Fruit fly (Drosophila melanogaster): ENCODE results near the gene CG8036.

Gene CG8036

DNA sequence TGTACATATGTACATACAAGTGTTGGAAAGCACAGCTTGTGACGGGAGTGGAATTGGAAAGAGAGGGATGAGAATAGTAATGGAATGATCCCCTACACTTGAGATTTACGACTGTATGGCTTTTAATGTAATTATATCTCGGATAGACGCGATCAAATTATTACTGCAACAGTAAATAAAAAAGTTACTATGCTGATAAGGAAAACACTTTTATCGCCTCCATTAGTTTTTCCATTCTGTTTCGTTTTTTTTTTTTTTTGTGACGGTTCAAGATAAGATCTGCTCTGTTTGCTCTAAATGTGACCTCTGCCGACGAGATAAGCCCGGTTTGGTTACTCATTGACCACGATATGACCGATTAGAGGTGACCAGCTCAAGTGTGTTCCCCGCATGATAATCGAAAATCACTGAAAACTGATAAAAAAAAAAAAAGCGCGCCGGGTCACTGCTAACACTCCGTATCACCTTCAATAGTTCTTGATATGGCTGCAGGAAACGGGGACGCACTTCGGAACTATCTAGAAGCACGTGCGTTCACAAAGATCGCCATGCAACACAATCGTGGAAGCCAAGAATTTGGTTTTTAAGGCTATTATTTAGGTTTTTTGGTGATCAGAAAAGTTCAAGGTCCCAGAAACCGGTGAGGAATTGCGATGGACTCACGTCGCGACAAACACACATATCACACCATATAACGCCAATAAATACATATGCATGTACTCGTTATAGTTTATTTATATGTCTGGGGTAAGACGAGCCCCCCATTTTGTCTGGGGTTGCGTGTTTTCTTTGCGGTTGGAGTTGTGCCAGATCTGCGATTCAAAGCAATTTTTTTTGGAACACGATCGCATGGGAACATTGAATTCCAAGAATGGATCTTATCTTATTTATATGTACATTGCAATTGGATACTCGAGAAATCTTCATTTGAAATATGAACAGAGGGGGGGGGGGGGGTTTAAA lies 3.1 kb downstream of the CG8036 start, which contains the start of gene p (continued):
- TF ChIP-seq CG10274 (GFP tag; optimal IDR thresholded peaks at IDR 0.05) (peak; percentile 99), vvl (GFP tag; IDR thresholded peaks at IDR 0.05) (peak; percentile 51), CG2712 (tag; optimal IDR thresholded peaks at IDR 0.05) (peak; percentile 14), CG17802 (tag; optimal IDR thresholded peaks at IDR 0.05) (no peak), CG8944 (GFP tag; optimal IDR thresholded peaks at IDR 0.05) (no peak), CG16779 (GFP tag; IDR thresholded peaks at IDR 0.05) (no peak), dysf (GFP tag; IDR thresholded peaks at IDR 0.05) (0 out of 3 replicates have a peak, but pooled peaks have one; percentile 11), CG11695 (GFP tag; IDR thresholded peaks at IDR 0.05) (peak; percentile 26; the same call in 1 of the 3 replicates), H2.0 (GFP tag; IDR thresholded peaks at IDR 0.05) (no peak), CG15601 (tag; optimal IDR thresholded peaks at IDR 0.05) (peak; percentile 60), HmgZ (tag; optimal IDR thresholded peaks at IDR 0.05) (peak; percentile 37), Hr3 (GFP tag; optimal IDR thresholded peaks at IDR 0.05) (peak; percentile 25), lmd (GFP tag; IDR thresholded peaks at IDR 0.05) (peak; percentile 17; the same call in 1 of the 2 replicates), ken (GFP tag; IDR thresholded peaks at IDR 0.05) (no peak), Eip74EF (GFP tag; optimal IDR thresholded peaks at IDR 0.05) (peak in 1 of 2 experiments; percentile 50), kay (GFP tag; optimal IDR thresholded peaks at IDR 0.05) (peak; percentile 56), CG13123 (GFP tag; optimal IDR thresholded peaks at IDR 0.05) (no peak), hkb (optimal IDR thresholded peaks at IDR 0.05) (no peak), hkb (GFP tag; IDR thresholded peaks at IDR 0.05) (peak; percentile 55; the same call in 1 of the 2 replicates), CG31441 (GFP tag; IDR thresholded peaks at IDR 0.05) (peak; percentile 26; the same call in 1 of the 2 replicates), CG12104 (GFP tag; optimal IDR thresholded peaks at IDR 0.05) (no peak), mam (GFP tag; optimal IDR thresholded peaks at IDR 0.05) (peak; percentile 59), CG30431 (GFP tag; optimal IDR thresholded peaks at IDR 0.05) (no peak), CG14014 (GFP tag; IDR thresholded peaks at IDR 0.05) (peak; percentile 40; the same call in 1 of the 2 replicates), CG17612 (GFP tag; IDR thresholded peaks at IDR 0.05) (no peak), ham (GFP tag; IDR thresholded peaks at IDR 0.05) (no peak), nau (GFP tag; optimal IDR thresholded peaks at IDR 0.05) (peak; percentile 13), CG1602 (GFP tag; optimal IDR thresholded peaks at IDR 0.05) (no peak), rib (GFP tag; IDR thresholded peaks at IDR 0.05) (peak; percentile 53), Hand (GFP tag; optimal IDR thresholded peaks at IDR 0.05) (peak; percentile 5), CG1792 (GFP tag; optimal IDR thresholded peaks at IDR 0.05) (no peak), CG8388 (GFP tag; optimal IDR thresholded peaks at IDR 0.05) (no peak), CG6854 (GFP tag; optimal IDR thresholded peaks at IDR 0.05) (no peak), crol (GFP tag; IDR thresholded peaks at IDR 0.05) (no peak), Sry-β (GFP tag; optimal IDR thresholded peaks at IDR 0.05) (peak; percentile 13), Ets97D (GFP tag; optimal IDR thresholded peaks at IDR 0.05) (no peak), dmrt11E (tag; optimal IDR thresholded peaks at IDR 0.05) (no peak), CG10147 (GFP tag; optimal IDR thresholded peaks at IDR 0.05) (peak; percentile 18), CG9609 (GFP tag; optimal IDR thresholded peaks at IDR 0.05) (peak; percentile 0), HHEX (GFP tag; optimal IDR thresholded peaks at IDR 0.05) (peak; percentile 54), CG7556 (GFP tag; optimal IDR thresholded peaks at IDR 0.05) (peak; percentile 61), trem (tag; optimal IDR thresholded peaks at IDR 0.05) (peak; percentile 19), HLH54F (GFP tag; optimal IDR thresholded peaks at IDR 0.05) (peak; percentile 39), pan (optimal IDR thresholded peaks at IDR 0.05) (no peak), pan (GFP tag; optimal IDR thresholded peaks at IDR 0.05 in 1 of 2, IDR thresholded peaks at IDR 0.05 in 1 of 2) (peak in 1 of 2 experiments; percentile 45), E2f2 (GFP tag; IDR thresholded peaks at IDR 0.05) (no peak), Mad (GFP tag; optimal IDR thresholded peaks at IDR 0.05) (no peak), Fer2 (tag; optimal IDR thresholded peaks at IDR 0.05) (peak; percentile 4), sob (GFP tag; IDR thresholded peaks at IDR 0.05) (no peak)

Measured in whole organism, embryonic.